Fruit fly (Drosophila melanogaster): ENCODE data around the gene Teh3.

Teh3 gene

DNA sequence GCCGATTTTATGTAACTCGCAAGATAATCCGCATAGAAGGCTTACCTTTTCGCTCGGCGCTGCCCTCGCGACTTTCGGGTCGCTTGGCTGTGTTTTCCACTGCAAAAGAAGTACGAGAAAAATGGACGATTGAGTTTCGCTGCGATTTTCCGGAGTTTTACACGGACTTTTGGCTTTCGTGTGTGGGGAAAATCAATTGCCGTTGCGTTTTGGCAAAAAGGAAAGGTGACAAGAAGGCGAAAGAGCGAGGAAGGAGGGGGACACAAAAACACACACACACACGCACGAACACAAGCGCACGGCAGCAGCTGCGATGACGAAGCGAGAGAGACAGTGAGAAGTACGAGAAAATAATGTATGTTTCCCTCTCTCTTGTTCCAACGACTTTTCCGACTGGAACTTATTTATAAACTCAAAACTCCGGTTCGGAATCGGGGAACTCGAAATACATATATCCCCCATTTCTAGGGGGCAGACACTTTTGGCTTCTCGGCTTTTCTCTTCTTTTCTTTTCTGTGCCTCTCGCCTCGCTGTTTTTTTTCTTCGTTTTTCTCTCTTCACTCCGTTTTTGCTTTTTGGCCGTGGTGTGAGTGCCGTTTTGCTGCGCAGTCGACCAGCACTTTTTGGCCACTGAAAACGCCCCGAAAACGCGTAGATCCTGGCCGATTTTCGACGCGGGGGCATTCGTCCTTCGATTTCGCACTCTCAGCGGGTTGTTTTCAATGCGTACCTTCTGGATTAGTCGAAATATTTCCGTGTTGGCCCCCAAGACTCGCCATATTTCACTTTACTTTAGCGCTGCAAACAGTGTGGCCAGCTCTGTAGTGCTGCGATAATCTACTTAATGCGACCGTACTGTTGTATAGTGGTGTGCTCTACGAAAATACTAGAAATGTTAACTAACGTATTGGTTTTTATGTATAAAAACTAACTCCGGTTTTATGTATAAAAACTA lies 50.5 kb downstream of the Teh3 start, which contains the start of gene ens (continued):
- TF ChIP-seq CG30403 (GFP tag; optimal IDR thresholded peaks at IDR 0.05) (no peak), nau (GFP tag; optimal IDR thresholded peaks at IDR 0.05) (no peak), Bteb2 (GFP tag; optimal IDR thresholded peaks at IDR 0.05) (no peak), Eip74EF (GFP tag; optimal IDR thresholded peaks at IDR 0.05) (no peak), Dip2 (GFP tag; IDR thresholded peaks at IDR 0.05) (no peak), ara (GFP tag; IDR thresholded peaks at IDR 0.05) (no peak), CG11695 (GFP tag; IDR thresholded peaks at IDR 0.05) (no peak), aop (GFP tag; IDR thresholded peaks at IDR 0.05) (0 out of 2 replicates have a peak, but pooled peaks have one; percentile 9), ci (GFP tag; IDR thresholded peaks at IDR 0.05) (no peak), E2f1 (GFP tag; IDR thresholded peaks at IDR 0.05) (no peak), CG18476 (GFP tag; optimal IDR thresholded peaks at IDR 0.05) (no peak), dm (GFP tag; optimal IDR thresholded peaks at IDR 0.05) (peak; percentile 34), amos (GFP tag; IDR thresholded peaks at IDR 0.05; ENCODE audit: partially characterized antibody) (no peak), CG3726 (GFP tag; IDR thresholded peaks at IDR 0.05) (no peak), CG12769 (tag; optimal IDR thresholded peaks at IDR 0.05) (no peak), CG16815 (GFP tag; optimal IDR thresholded peaks at IDR 0.05) (no peak), CG1603 (tag; optimal IDR thresholded peaks at IDR 0.05) (no peak), CG7271 (tag; optimal IDR thresholded peaks at IDR 0.05) (no peak), CG9876 (GFP tag; optimal IDR thresholded peaks at IDR 0.05) (no peak), CG15514 (GFP tag; optimal IDR thresholded peaks at IDR 0.05) (peak; percentile 44), CG17186 (GFP tag; optimal IDR thresholded peaks at IDR 0.05) (peak; percentile 39), Rx (GFP tag; IDR thresholded peaks at IDR 0.05) (no peak), onecut (GFP tag; IDR thresholded peaks at IDR 0.05) (peak; percentile 54), twi (tag; optimal IDR thresholded peaks at IDR 0.05) (no peak), nerfin-2 (GFP tag; IDR thresholded peaks at IDR 0.05; ENCODE audit: partially characterized antibody) (no peak), scrt (GFP tag; optimal IDR thresholded peaks at IDR 0.05) (no peak), CG1024 (GFP tag; IDR thresholded peaks at IDR 0.05) (no peak), CG3407 (GFP tag; optimal IDR thresholded peaks at IDR 0.05) (no peak), CG13775 (GFP tag; optimal IDR thresholded peaks at IDR 0.05) (no peak), MBD-R2 (GFP tag; IDR thresholded peaks at IDR 0.05) (peak; percentile 47), fru (optimal IDR thresholded peaks at IDR 0.05) (no peak), CG6813 (GFP tag; optimal IDR thresholded peaks at IDR 0.05) (no peak), Taf1 (GFP tag; IDR thresholded peaks at IDR 0.05) (no peak), CG8359 (GFP tag; optimal IDR thresholded peaks at IDR 0.05; ENCODE audit: borderline replicate concordance) (peak; percentile 20), Antp (GFP tag; optimal IDR thresholded peaks at IDR 0.05) (no peak), zf30C (GFP tag; optimal IDR thresholded peaks at IDR 0.05) (no peak), lola (GFP tag; optimal IDR thresholded peaks at IDR 0.05) (no peak), CG5953 (GFP tag; IDR thresholded peaks at IDR 0.05) (no peak), CG17385 (GFP tag; optimal IDR thresholded peaks at IDR 0.05) (peak; percentile 20), CG11456 (GFP tag; IDR thresholded peaks at IDR 0.05) (no peak), PHDP (tag; optimal IDR thresholded peaks at IDR 0.05) (peak; percentile 28), ase (GFP tag; IDR thresholded peaks at IDR 0.05) (no peak), chm (GFP tag; IDR thresholded peaks at IDR 0.05) (peak; percentile 10; the same call in 1 of the 2 replicates), Rfx (GFP tag; IDR thresholded peaks at IDR 0.05) (0 out of 2 replicates have a peak, but pooled peaks have one; percentile 21), tgo (GFP tag; IDR thresholded peaks at IDR 0.05) (no peak), CG16813 (GFP tag; IDR thresholded peaks at IDR 0.05; ENCODE audit: partially characterized antibody) (no peak), ken (GFP tag; IDR thresholded peaks at IDR 0.05) (no peak), CG12744 (GFP tag; optimal IDR thresholded peaks at IDR 0.05) (no peak)

Measured in whole organism, embryonic.